Fruit fly (Drosophila melanogaster): ENCODE results near the gene CG13907.

Gene CG13907

dm6 chr3L:837552-838187 lies 44.1 kb downstream of the CG13907 start, which contains the start of the genes CG13901 and CG13887 (continued):
- no peak for TF ChIP-seq h (optimal IDR thresholded peaks at IDR 0.05)
- peak; percentile 6; the same call in 1 of the 2 replicates for TF ChIP-seq Ravus (GFP tag; IDR thresholded peaks at IDR 0.05)
- TF ChIP-seq z (GFP tag; IDR thresholded peaks at IDR 0.05), result no peak
- TF ChIP-seq sens-2 (GFP tag; IDR thresholded peaks at IDR 0.05), result peak; percentile 55; the same call in 1 of the 2 replicates
- peak; percentile 92 for TF ChIP-seq Dip3 (GFP tag; optimal IDR thresholded peaks at IDR 0.05)
- peak; percentile 91 for TF ChIP-seq Bteb2 (GFP tag; optimal IDR thresholded peaks at IDR 0.05)
- peak; percentile 88 for TF ChIP-seq grau (tag; optimal IDR thresholded peaks at IDR 0.05)
- TF ChIP-seq ind (GFP tag; optimal IDR thresholded peaks at IDR 0.05), result peak; percentile 94
- TF ChIP-seq org-1 (GFP tag; optimal IDR thresholded peaks at IDR 0.05), result peak; percentile 80
- TF ChIP-seq mld (GFP tag; IDR thresholded peaks at IDR 0.05; ENCODE audit: partially characterized antibody), result no peak
- peak; percentile 81 for TF ChIP-seq NC2β (GFP tag; optimal IDR thresholded peaks at IDR 0.05)
- TF ChIP-seq GATAe (GFP tag; conservative IDR thresholded peaks at IDR 0.05), result no peak
- peak; percentile 82 for TF ChIP-seq CG12104 (GFP tag; optimal IDR thresholded peaks at IDR 0.05)
- TF ChIP-seq E2f1 (GFP tag; IDR thresholded peaks at IDR 0.05), result peak; percentile 87
- peak; percentile 82 for TF ChIP-seq danr (GFP tag; IDR thresholded peaks at IDR 0.05)
- TF ChIP-seq sr (GFP tag; IDR thresholded peaks at IDR 0.05), result no peak; the same call in 2 of the 3 replicates
- peak; percentile 92 for TF ChIP-seq sug (tag; optimal IDR thresholded peaks at IDR 0.05)
- TF ChIP-seq run (tag; optimal IDR thresholded peaks at IDR 0.05), result peak; percentile 67
- peak; percentile 92 for TF ChIP-seq CG2712 (tag; optimal IDR thresholded peaks at IDR 0.05)
- peak; percentile 88 for TF ChIP-seq hkb (optimal IDR thresholded peaks at IDR 0.05)
- TF ChIP-seq hkb (GFP tag; IDR thresholded peaks at IDR 0.05), result peak; percentile 81
- TF ChIP-seq CG16815 (GFP tag; optimal IDR thresholded peaks at IDR 0.05), result peak; percentile 87
- TF ChIP-seq trem (tag; optimal IDR thresholded peaks at IDR 0.05), result peak; percentile 100
- TF ChIP-seq CG1832 (GFP tag; optimal IDR thresholded peaks at IDR 0.05), result no peak
- TF ChIP-seq psq (GFP tag; optimal IDR thresholded peaks at IDR 0.05), result peak; percentile 80
- no peak for TF ChIP-seq Opbp (GFP tag; IDR thresholded peaks at IDR 0.05; ENCODE audit: partially characterized antibody)
- TF ChIP-seq seq (GFP tag; IDR thresholded peaks at IDR 0.05), result peak; percentile 79
- peak; percentile 80 for TF ChIP-seq gcm2 (GFP tag; optimal IDR thresholded peaks at IDR 0.05)
- TF ChIP-seq CrebB (tag; optimal IDR thresholded peaks at IDR 0.05), result peak; percentile 80
- TF ChIP-seq CG14667 (GFP tag; IDR thresholded peaks at IDR 0.05), result peak; percentile 74
- TF ChIP-seq cato (GFP tag; optimal IDR thresholded peaks at IDR 0.05; ENCODE audit: borderline replicate concordance), result peak; percentile 84
- peak; percentile 80 for TF ChIP-seq wor (GFP tag; IDR thresholded peaks at IDR 0.05)
- no peak for TF ChIP-seq CG14860 (GFP tag; IDR thresholded peaks at IDR 0.05; ENCODE audit: partially characterized antibody)
- TF ChIP-seq Sry-δ (GFP tag; optimal IDR thresholded peaks at IDR 0.05), result peak; percentile 73
- peak; percentile 90 for TF ChIP-seq CG10147 (GFP tag; optimal IDR thresholded peaks at IDR 0.05)
- peak; percentile 82 for TF ChIP-seq oc (tag; optimal IDR thresholded peaks at IDR 0.05)
- TF ChIP-seq CG18476 (GFP tag; optimal IDR thresholded peaks at IDR 0.05), result peak; percentile 85
- peak; percentile 40; the same call in 1 of the 2 replicates for TF ChIP-seq Dref (GFP tag; IDR thresholded peaks at IDR 0.05)
- peak; percentile 77 for TF ChIP-seq Mad (GFP tag; optimal IDR thresholded peaks at IDR 0.05)
- TF ChIP-seq CG14014 (GFP tag; IDR thresholded peaks at IDR 0.05), result peak; percentile 92
- TF ChIP-seq lov (optimal IDR thresholded peaks at IDR 0.05), result no peak
- TF ChIP-seq lov (GFP tag; IDR thresholded peaks at IDR 0.05), result peak; percentile 79; the same call in 1 of the 3 replicates
- TF ChIP-seq Hr39 (optimal IDR thresholded peaks at IDR 0.05), result no peak
- TF ChIP-seq CG10431 (GFP tag; optimal IDR thresholded peaks at IDR 0.05), result peak; percentile 33
- TF ChIP-seq Jarid2 (GFP tag; optimal IDR thresholded peaks at IDR 0.05), result no peak
- no peak for TF ChIP-seq hb (GFP tag; IDR thresholded peaks at IDR 0.05; ENCODE audit: partially characterized antibody)
- peak; percentile 86 for TF ChIP-seq sisA (GFP tag; IDR thresholded peaks at IDR 0.05)
- TF ChIP-seq CG9817 (tag; optimal IDR thresholded peaks at IDR 0.05), result peak; percentile 91
- peak; percentile 97 for TF ChIP-seq HmgZ (tag; optimal IDR thresholded peaks at IDR 0.05)
- TF ChIP-seq Nf-YA (GFP tag; IDR thresholded peaks at IDR 0.05), result peak; percentile 77
- TF ChIP-seq bsh (GFP tag; optimal IDR thresholded peaks at IDR 0.05), result peak; percentile 31 to 90
